Worm (Caenorhabditis elegans): ENCODE data around the gene C54F6.12.
A peak's percentile ranks its signal among the peaks of the same experiment; 100 is the strongest.

The C54F6.12 gene

DNA sequence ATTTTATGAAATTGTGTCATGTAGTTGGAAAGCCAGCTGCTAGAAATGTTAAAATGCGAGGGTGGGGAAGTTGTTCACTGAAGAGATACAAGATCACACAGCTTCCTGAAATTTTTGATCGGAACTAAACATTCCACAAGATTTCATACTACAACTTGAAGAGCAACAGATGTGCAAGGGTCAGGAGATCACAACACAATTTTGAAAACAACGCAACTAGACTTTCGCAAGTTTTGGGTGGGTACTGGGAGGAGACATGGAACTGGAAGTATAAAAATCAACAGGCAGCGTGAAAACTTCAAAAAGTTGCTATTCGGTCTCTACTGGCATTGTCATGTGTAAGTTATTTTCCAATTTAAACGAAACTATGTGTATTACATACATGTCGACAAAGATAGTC, 13.9 kb upstream of the C54F6.12 start, which contains the start of gene F19F10.3:
Gene F19F10.3, plus strand, starts transcription at position 301 of the 400 bp plus-strand sequence.
- TF ChIP-seq mbf-1 (tag; optimal IDR thresholded peaks at IDR 0.05) (no peak), unc-55 (GFP tag; optimal IDR thresholded peaks at IDR 0.05) (no peak), ztf-1 (GFP tag; conservative IDR thresholded peaks at IDR 0.05) (no peak), lin-13 (GFP tag; optimal IDR thresholded peaks at IDR 0.05) (no peak), peb-1 (tag; optimal IDR thresholded peaks at IDR 0.05) (no peak), C34F6.9 (tag; optimal IDR thresholded peaks at IDR 0.05) (no peak), F13H6.1 (tag; optimal IDR thresholded peaks at IDR 0.05) (no peak), ZK546.5 (tag; optimal IDR thresholded peaks at IDR 0.05) (no peak), nhr-77 (tag; optimal IDR thresholded peaks at IDR 0.05) (no peak), zag-1 (tag; optimal IDR thresholded peaks at IDR 0.05) (no peak)

DNA sequence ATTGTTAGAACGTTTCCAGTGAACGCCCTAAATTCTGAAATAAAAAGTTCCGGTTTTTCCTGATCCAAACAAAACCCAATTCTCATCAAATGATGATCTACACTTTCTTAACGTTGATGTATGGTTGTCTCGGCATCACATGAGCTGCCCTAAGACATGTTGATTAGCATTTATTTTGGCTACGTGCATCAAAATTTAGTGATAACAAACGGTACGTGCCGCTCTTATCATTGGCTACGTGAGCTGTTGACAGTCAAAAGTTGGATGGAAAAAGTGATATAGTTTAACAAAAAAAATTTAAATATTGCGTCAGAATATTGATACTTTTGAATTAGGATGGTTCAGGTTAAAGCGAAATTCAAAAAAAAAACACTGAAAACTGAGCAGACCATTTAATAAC, 10.1 kb upstream of the C54F6.12 start:
- TF ChIP-seq lin-39 (tag; optimal IDR thresholded peaks at IDR 0.05): no peak
- TF ChIP-seq ceh-16 (tag; optimal IDR thresholded peaks at IDR 0.05): no peak
- peak; percentile 52 for TF ChIP-seq sma-9 (GFP tag; optimal IDR thresholded peaks at IDR 0.05)
- no peak for TF ChIP-seq sma-9 (tag; optimal IDR thresholded peaks at IDR 0.05)
- TF ChIP-seq lin-11 (tag; optimal IDR thresholded peaks at IDR 0.05): no peak
- no peak for TF ChIP-seq elt-1 (tag; optimal IDR thresholded peaks at IDR 0.05)

DNA sequence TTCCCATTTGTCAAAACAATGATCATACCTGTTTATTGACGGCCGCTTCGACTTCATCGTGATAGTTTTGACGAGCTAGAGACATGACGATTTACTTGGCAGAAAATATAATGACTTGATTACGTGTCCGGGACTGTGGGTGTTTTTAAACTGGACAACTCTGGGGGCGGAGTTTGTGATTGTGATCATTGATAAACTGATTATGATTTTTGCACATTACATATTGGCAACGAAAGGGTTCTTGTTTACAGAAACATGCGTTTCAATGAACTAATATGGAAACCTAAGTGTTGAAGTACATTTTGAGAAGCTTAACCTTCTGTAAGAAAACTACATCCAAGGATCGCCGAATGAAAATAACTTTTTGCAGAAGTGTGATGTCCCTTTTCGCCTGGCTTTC, 9.6 kb upstream of the C54F6.12 start, which contains the start of gene ftn-1:
Gene ftn-1, minus strand, starts transcription at position 101 of the 400 bp plus-strand sequence.
- TF ChIP-seq nhr-10 (tag; optimal IDR thresholded peaks at IDR 0.05): no peak
- no peak for TF ChIP-seq lin-39 (tag; optimal IDR thresholded peaks at IDR 0.05)
- TF ChIP-seq ZK546.5 (tag; optimal IDR thresholded peaks at IDR 0.05): no peak
- TF ChIP-seq zag-1 (tag; optimal IDR thresholded peaks at IDR 0.05): no peak
- TF ChIP-seq R02D3.7 (tag; optimal IDR thresholded peaks at IDR 0.05): no peak
- no peak for TF ChIP-seq peb-1 (tag; optimal IDR thresholded peaks at IDR 0.05)
- TF ChIP-seq sem-4 (tag; optimal IDR thresholded peaks at IDR 0.05): no peak

DNA sequence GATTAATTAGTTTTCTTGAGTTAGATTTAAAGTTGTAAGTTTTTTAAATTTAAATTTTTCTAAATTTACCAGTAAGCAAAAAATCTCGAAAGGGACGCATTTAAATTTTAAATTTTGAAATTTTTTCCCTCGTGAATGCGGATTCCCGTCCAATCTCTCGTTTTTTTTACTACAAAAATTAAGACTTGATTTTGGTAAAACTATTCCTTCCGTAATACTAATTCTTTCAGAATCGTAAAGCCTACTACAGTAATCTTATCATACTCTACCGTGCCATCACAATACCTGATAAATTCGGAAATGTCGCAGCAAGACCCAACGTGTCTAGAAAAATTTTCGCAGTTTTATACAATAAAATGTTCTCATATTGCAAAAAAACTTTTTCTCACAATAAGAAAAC, 7.3 kb upstream of the C54F6.12 start, which contains the start of the genes C54F6.19 and nhx-3:
Gene C54F6.19, plus strand, starts transcription at position 301 of the 400 bp plus-strand sequence.
Gene nhx-3, minus strand, starts transcription at position 337 of the 400 bp plus-strand sequence.
- TF ChIP-seq ztf-4 (tag; optimal IDR thresholded peaks at IDR 0.05) (no peak), ztf-1 (GFP tag; conservative IDR thresholded peaks at IDR 0.05) (no peak), snpc-4 (tag; optimal IDR thresholded peaks at IDR 0.05) (no peak), nhr-25 (tag; optimal IDR thresholded peaks at IDR 0.05) (no peak), ama-1 (optimal IDR thresholded peaks at IDR 0.05) (no peak), nhr-6 (tag; optimal IDR thresholded peaks at IDR 0.05) (no peak), nhr-237 (tag; optimal IDR thresholded peaks at IDR 0.05) (no peak), unc-55 (GFP tag; optimal IDR thresholded peaks at IDR 0.05) (no peak), blmp-1 (tag; optimal IDR thresholded peaks at IDR 0.05; ENCODE audit: insufficient read depth) (no peak), gmeb-1 (tag; optimal IDR thresholded peaks at IDR 0.05) (no peak), ZK546.5 (tag; optimal IDR thresholded peaks at IDR 0.05) (no peak), crh-2 (tag; optimal IDR thresholded peaks at IDR 0.05) (no peak)

DNA sequence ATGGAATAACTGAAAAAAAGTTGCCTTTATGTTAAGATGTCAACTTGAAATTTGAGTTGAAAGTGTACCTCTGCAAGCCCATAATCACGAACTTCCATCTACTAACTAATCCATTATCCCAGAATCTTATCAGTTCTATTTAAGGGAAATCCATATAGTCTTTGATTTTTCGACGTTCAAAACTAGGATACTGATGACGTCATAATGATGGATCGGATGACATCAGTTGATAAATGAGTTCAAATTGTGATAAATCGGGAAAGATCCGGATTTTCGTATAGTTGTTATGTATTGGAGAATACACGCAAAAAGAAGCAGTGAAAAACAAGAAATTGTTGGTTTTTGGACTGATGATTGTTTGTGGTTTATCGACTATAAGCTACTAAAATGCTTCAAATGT, 5.8 kb upstream of the C54F6.12 start:
- TF ChIP-seq nhr-21 (tag; optimal IDR thresholded peaks at IDR 0.05) (peak; percentile 69), sma-3 (GFP tag; optimal IDR thresholded peaks at IDR 0.05) (no peak), sma-9 (GFP tag; optimal IDR thresholded peaks at IDR 0.05) (peak; percentile 2), sma-9 (tag; optimal IDR thresholded peaks at IDR 0.05) (no peak)

DNA sequence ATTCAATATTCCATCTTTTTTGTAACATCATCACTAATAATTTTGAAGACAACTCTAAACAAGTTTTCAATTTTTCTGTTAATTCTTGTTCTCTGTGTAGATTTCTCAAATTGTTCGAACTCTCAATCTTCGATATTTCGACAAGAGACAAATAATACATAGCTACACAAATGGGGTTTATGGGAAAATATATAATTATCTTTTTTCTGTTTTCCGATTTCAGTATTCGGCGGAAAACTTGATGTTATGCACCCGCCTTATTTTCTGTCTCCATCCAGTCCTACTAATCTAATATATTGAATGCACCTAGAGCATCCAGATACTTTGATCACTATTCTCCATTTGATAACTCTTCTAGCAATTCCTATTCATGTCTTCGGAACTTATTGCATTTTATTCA, 1.1 kb upstream of the C54F6.12 start, which contains the start of gene srh-268:
Gene srh-268, plus strand, starts transcription at position 301 of the 400 bp plus-strand sequence.
- no peak for TF ChIP-seq nhr-12 (tag; optimal IDR thresholded peaks at IDR 0.05)
- no peak for TF ChIP-seq peb-1 (tag; optimal IDR thresholded peaks at IDR 0.05)
- TF ChIP-seq mbf-1 (tag; optimal IDR thresholded peaks at IDR 0.05): no peak
- no peak for TF ChIP-seq crh-2 (tag; optimal IDR thresholded peaks at IDR 0.05)
- TF ChIP-seq sma-3 (GFP tag; optimal IDR thresholded peaks at IDR 0.05): no peak
- no peak for TF ChIP-seq lsy-2 (tag; optimal IDR thresholded peaks at IDR 0.05)
- no peak for TF ChIP-seq mdl-1 (tag; optimal IDR thresholded peaks at IDR 0.05)
- no peak for TF ChIP-seq egl-27 (tag; optimal IDR thresholded peaks at IDR 0.05)
- TF ChIP-seq ztf-1 (GFP tag; conservative IDR thresholded peaks at IDR 0.05): no peak
- TF ChIP-seq nhr-77 (tag; optimal IDR thresholded peaks at IDR 0.05): no peak
- no peak for TF ChIP-seq ztf-4 (tag; optimal IDR thresholded peaks at IDR 0.05)
- TF ChIP-seq F13H6.1 (tag; optimal IDR thresholded peaks at IDR 0.05): no peak
- no peak for TF ChIP-seq mab-5 (tag; optimal IDR thresholded peaks at IDR 0.05)

Measured in whole organism, L2 larva.